Fruit fly (Drosophila melanogaster) whole organism, embryonic: ENCODE measurements around the gene Dbp21E2.

Source experiments
- Ada2b ChIP-seq: fragments of 200-800 bp; sonication (Bioruptor generic); IDR thresholded peaks from 2 replicates; pipeline ENCODE4 v1.3.6; 2022; ENCODE audit warnings: missing biosample characterization, missing genetic modification characterization
- Atf3 ChIP-seq: fragments of 200-800 bp; sonication (Bioruptor generic); optimal IDR thresholded peaks from 3 replicates; lab custom pipeline; 2016; ENCODE audit warnings: missing biosample characterization, missing genetic modification characterization
- CG10267 ChIP-seq: fragments of 200-800 bp; sonication (Bioruptor generic); optimal IDR thresholded peaks from 2 replicates; lab custom pipeline; 2018; ENCODE audit warnings: missing biosample characterization, mild to moderate bottlenecking, missing genetic modification characterization, moderate library complexity
- CG10462 ChIP-seq: fragments of 200-800 bp; sonication (Bioruptor generic); optimal IDR thresholded peaks from 2 replicates; lab custom pipeline; 2016; ENCODE audit warnings: missing biosample characterization, missing genetic modification characterization
- CG11247 ChIP-seq: fragments of 200-800 bp; sonication (Bioruptor generic); IDR thresholded peaks from 2 replicates; pipeline ENCODE4 v1.3.6; 2022; ENCODE audit warnings: missing biosample characterization, missing genetic modification characterization
- CG13775 ChIP-seq: fragments of 200-800 bp; sonication (Bioruptor generic); optimal IDR thresholded peaks from 3 replicates; lab custom pipeline; 2017; ENCODE audit warnings: missing biosample characterization, mild to moderate bottlenecking, missing genetic modification characterization
- CG16815 ChIP-seq: fragments of 200-800 bp; sonication (Bioruptor generic); optimal IDR thresholded peaks from 3 replicates; lab custom pipeline; 2017; ENCODE audit warnings: missing biosample characterization, mild to moderate bottlenecking, missing genetic modification characterization
- CG17328 ChIP-seq: fragments of 200-800 bp; sonication (Bioruptor generic); IDR thresholded peaks from 2 replicates; pipeline ENCODE4 v1.3.6; 2022; ENCODE audit warnings: missing biosample characterization, missing genetic modification characterization
- CG1792 ChIP-seq: fragments of 200-800 bp; sonication (Bioruptor generic); optimal IDR thresholded peaks from 2 replicates; lab custom pipeline; 2016; ENCODE audit warnings: missing biosample characterization, missing genetic modification characterization
- CG1832 ChIP-seq: fragments of 200-800 bp; sonication (Bioruptor generic); optimal IDR thresholded peaks from 2 replicates; lab custom pipeline; 2017; ENCODE audit warnings: missing biosample characterization, mild to moderate bottlenecking, missing genetic modification characterization, inconsistent platforms
- CG18619 ChIP-seq: fragments of 200-800 bp; sonication (Bioruptor generic); optimal IDR thresholded peaks from 3 replicates; lab custom pipeline; 2017; ENCODE audit warnings: missing biosample characterization, mild to moderate bottlenecking, missing genetic modification characterization
- CG18764 ChIP-seq: fragments of 200-800 bp; sonication (Bioruptor generic); optimal IDR thresholded peaks from 3 replicates; lab custom pipeline; 2016; ENCODE audit warnings: missing biosample characterization, missing genetic modification characterization
- CG31388 ChIP-seq: fragments of 200-800 bp; sonication (Bioruptor generic); optimal IDR thresholded peaks from 2 replicates; lab custom pipeline; 2016; ENCODE audit warnings: missing biosample characterization, missing genetic modification characterization
- CG31441 ChIP-seq: fragments of 200-800 bp; sonication (Bioruptor generic); IDR thresholded peaks from 2 replicates; pipeline ENCODE4 v1.3.6; 2022; ENCODE audit warnings: missing biosample characterization, missing genetic modification characterization
- CG3281 ChIP-seq: fragments of 200-800 bp; sonication (Bioruptor generic); optimal IDR thresholded peaks from 3 replicates; lab custom pipeline; 2017; ENCODE audit warnings: missing biosample characterization, mild to moderate bottlenecking, missing genetic modification characterization
- CG33213 ChIP-seq: fragments of 200-800 bp; sonication (Bioruptor generic); optimal IDR thresholded peaks from 3 replicates; lab custom pipeline; 2016; ENCODE audit warnings: missing biosample characterization, missing genetic modification characterization
- CG34376 ChIP-seq: fragments of 200-800 bp; sonication (Bioruptor generic); optimal IDR thresholded peaks from 2 replicates; lab custom pipeline; 2018; ENCODE audit warnings: missing biosample characterization, mild to moderate bottlenecking, missing genetic modification characterization
- CG3838 ChIP-seq: fragments of 200-800 bp; sonication (Bioruptor generic); optimal IDR thresholded peaks from 3 replicates; lab custom pipeline; 2016; ENCODE audit warnings: missing biosample characterization, missing genetic modification characterization
- CG4730 ChIP-seq: fragments of 200-800 bp; sonication (Bioruptor generic); IDR thresholded peaks from 2 replicates; pipeline ENCODE4 v1.3.6; 2022; ENCODE audit warnings: missing biosample characterization, missing genetic modification characterization
- CG4820 ChIP-seq: fragments of 200-800 bp; sonication (Bioruptor generic); optimal IDR thresholded peaks from 3 replicates; lab custom pipeline; 2016; ENCODE audit warnings: missing biosample characterization, missing genetic modification characterization
- CG6272 ChIP-seq: fragments of 200-800 bp; sonication (Bioruptor generic); IDR thresholded peaks from 2 replicates; pipeline ENCODE4 v1.3.6; 2022; ENCODE audit warnings: missing biosample characterization, missing genetic modification characterization
- CG7839 ChIP-seq: fragments of 200-800 bp; sonication (Bioruptor generic); optimal IDR thresholded peaks from 3 replicates; lab custom pipeline; 2018; ENCODE audit warnings: missing biosample characterization, mild to moderate bottlenecking, missing genetic modification characterization, moderate library complexity
- Camta ChIP-seq: fragments of 200-800 bp; sonication (Bioruptor generic); optimal IDR thresholded peaks from 2 replicates; lab custom pipeline; 2016; ENCODE audit warnings: missing biosample characterization, missing genetic modification characterization
- Dek ChIP-seq: fragments of 200-800 bp; sonication (Bioruptor generic); optimal IDR thresholded peaks from 3 replicates; lab custom pipeline; 2019; ENCODE audit warnings: missing biosample characterization, mild to moderate bottlenecking, missing genetic modification characterization, moderate library complexity
- Doc2 ChIP-seq: fragments of 200-800 bp; sonication (Bioruptor generic); IDR thresholded peaks from 2 replicates; pipeline ENCODE4 v1.3.6; 2022; ENCODE audit warnings: missing biosample characterization, missing genetic modification characterization
- Ets65A ChIP-seq: fragments of 200-800 bp; sonication (Bioruptor generic); peaks from one replicate; lab custom pipeline; 2016; ENCODE audit warnings: missing biosample characterization, missing genetic modification characterization
- Gsc ChIP-seq: fragments of 200-800 bp; sonication (Bioruptor generic); IDR thresholded peaks from 2 replicates; pipeline ENCODE4 v1.3.6; 2022; ENCODE audit warnings: missing biosample characterization, missing genetic modification characterization
- H15 ChIP-seq: fragments of 200-800 bp; sonication (Bioruptor generic); IDR thresholded peaks from 3 replicates; pipeline ENCODE4 v1.3.6; 2022; ENCODE audit warnings: missing biosample characterization, missing genetic modification characterization
- Hand ChIP-seq: fragments of 200-800 bp; sonication (Bioruptor generic); optimal IDR thresholded peaks from 2 replicates; lab custom pipeline; 2017; ENCODE audit warnings: mild to moderate bottlenecking, missing biosample characterization, missing genetic modification reagents, missing genetic modification characterization
- Hmx ChIP-seq: fragments of 200-800 bp; sonication (Bioruptor generic); optimal IDR thresholded peaks from 2 replicates; lab custom pipeline; 2016; ENCODE audit warnings: missing biosample characterization, missing genetic modification characterization
- MTF-1 ChIP-seq: fragments of 200-800 bp; sonication (Bioruptor generic); optimal IDR thresholded peaks from 2 replicates; lab custom pipeline; 2018; ENCODE audit warnings: missing biosample characterization, mild to moderate bottlenecking, missing genetic modification characterization, borderline replicate concordance
- Meics ChIP-seq: fragments of 200-800 bp; sonication (Bioruptor generic); optimal IDR thresholded peaks from 2 replicates; lab custom pipeline; 2017; ENCODE audit warnings: missing biosample characterization, mild to moderate bottlenecking, missing genetic modification characterization
- NC2β ChIP-seq: fragments of 200-800 bp; sonication (Bioruptor generic); optimal IDR thresholded peaks from 2 replicates; lab custom pipeline; 2016; ENCODE audit warnings: missing biosample characterization, missing genetic modification characterization
- Optix ChIP-seq: fragments of 200-800 bp; sonication (Bioruptor generic); IDR thresholded peaks from 3 replicates; pipeline ENCODE4 v1.3.6; 2022; ENCODE audit warnings: missing biosample characterization, missing genetic modification characterization
- Ravus ChIP-seq: fragments of 200-800 bp; sonication (Bioruptor generic); IDR thresholded peaks from 2 replicates; pipeline ENCODE4 v1.3.6; 2022; ENCODE audit warnings: missing biosample characterization, missing genetic modification characterization
- TFAM ChIP-seq: fragments of 200-800 bp; sonication (Bioruptor generic); optimal IDR thresholded peaks from 2 replicates; lab custom pipeline; 2017; ENCODE audit warnings: missing biosample characterization, missing genetic modification characterization, inconsistent platforms
- bowl ChIP-seq: fragments of 200-800 bp; sonication (Bioruptor generic); IDR thresholded peaks from 2 replicates; pipeline ENCODE4 v1.3.6; 2022; ENCODE audit warnings: missing biosample characterization, missing genetic modification characterization
- br ChIP-seq: fragments of >200 bp; optimal IDR thresholded peaks from 2 replicates; lab custom pipeline; 2017
- btn ChIP-seq: fragments of 200-800 bp; sonication (Bioruptor generic); optimal IDR thresholded peaks from 2 replicates; lab custom pipeline; 2016; ENCODE audit warnings: missing biosample characterization, missing genetic modification characterization
- cwo ChIP-seq: fragments of 200-800 bp; sonication (Bioruptor generic); optimal IDR thresholded peaks from 3 replicates; lab custom pipeline; 2017; ENCODE audit warnings: missing biosample characterization, missing genetic modification characterization, mild to moderate bottlenecking, moderate library complexity, missing genetic modification reagents
- eyg ChIP-seq: fragments of 200-800 bp; sonication (Bioruptor generic); optimal IDR thresholded peaks from 3 replicates; lab custom pipeline; 2016; ENCODE audit warnings: missing biosample characterization, missing genetic modification characterization
- fd3F ChIP-seq: fragments of 200-800 bp; sonication (Bioruptor generic); optimal IDR thresholded peaks from 2 replicates; lab custom pipeline; 2018; ENCODE audit warnings: missing biosample characterization, mild to moderate bottlenecking, missing genetic modification characterization, moderate library complexity
- fru ChIP-seq: fragments of >200 bp; optimal IDR thresholded peaks from 2 replicates; lab custom pipeline; 2017
- jigr1 ChIP-seq: fragments of 200-800 bp; sonication (Bioruptor generic); IDR thresholded peaks from 3 replicates; pipeline ENCODE4 v1.3.6; 2022; ENCODE audit warnings: missing biosample characterization, missing genetic modification characterization
- nau ChIP-seq: fragments of 200-800 bp; sonication (Bioruptor generic); optimal IDR thresholded peaks from 3 replicates; lab custom pipeline; 2017; ENCODE audit warnings: missing biosample characterization, mild to moderate bottlenecking, missing genetic modification characterization, missing genetic modification reagents
- nerfin-2 ChIP-seq: fragments of 200-800 bp; sonication (Bioruptor generic); IDR thresholded peaks from 2 replicates; pipeline ENCODE4 v1.3.6; 2022; ENCODE audit warnings: missing biosample characterization, missing genetic modification characterization; ENCODE audit not compliant: partially characterized antibody
- peb ChIP-seq: fragments of 200-800 bp; sonication (Bioruptor generic); IDR thresholded peaks from 2 replicates; pipeline ENCODE4 v1.3.6; 2022; ENCODE audit warnings: missing biosample characterization, missing genetic modification characterization
- pho ChIP-seq: fragments of 200-800 bp; sonication (Bioruptor generic); optimal IDR thresholded peaks from 2 replicates; lab custom pipeline; 2016; ENCODE audit warnings: missing biosample characterization, missing genetic modification characterization
- phol ChIP-seq: fragments of 200-800 bp; sonication (Bioruptor generic); optimal IDR thresholded peaks from 3 replicates; lab custom pipeline; 2018; ENCODE audit warnings: missing biosample characterization, mild to moderate bottlenecking, missing genetic modification characterization, moderate library complexity
- sens-2 ChIP-seq: fragments of 200-800 bp; sonication (Bioruptor generic); IDR thresholded peaks from 2 replicates; pipeline ENCODE4 v1.3.6; 2022; ENCODE audit warnings: missing biosample characterization, missing genetic modification characterization
- shn ChIP-seq: fragments of 200-800 bp; sonication (Bioruptor generic); optimal IDR thresholded peaks from 3 replicates; lab custom pipeline; 2016; ENCODE audit warnings: missing biosample characterization, missing genetic modification characterization

The Dbp21E2 gene

DNA sequence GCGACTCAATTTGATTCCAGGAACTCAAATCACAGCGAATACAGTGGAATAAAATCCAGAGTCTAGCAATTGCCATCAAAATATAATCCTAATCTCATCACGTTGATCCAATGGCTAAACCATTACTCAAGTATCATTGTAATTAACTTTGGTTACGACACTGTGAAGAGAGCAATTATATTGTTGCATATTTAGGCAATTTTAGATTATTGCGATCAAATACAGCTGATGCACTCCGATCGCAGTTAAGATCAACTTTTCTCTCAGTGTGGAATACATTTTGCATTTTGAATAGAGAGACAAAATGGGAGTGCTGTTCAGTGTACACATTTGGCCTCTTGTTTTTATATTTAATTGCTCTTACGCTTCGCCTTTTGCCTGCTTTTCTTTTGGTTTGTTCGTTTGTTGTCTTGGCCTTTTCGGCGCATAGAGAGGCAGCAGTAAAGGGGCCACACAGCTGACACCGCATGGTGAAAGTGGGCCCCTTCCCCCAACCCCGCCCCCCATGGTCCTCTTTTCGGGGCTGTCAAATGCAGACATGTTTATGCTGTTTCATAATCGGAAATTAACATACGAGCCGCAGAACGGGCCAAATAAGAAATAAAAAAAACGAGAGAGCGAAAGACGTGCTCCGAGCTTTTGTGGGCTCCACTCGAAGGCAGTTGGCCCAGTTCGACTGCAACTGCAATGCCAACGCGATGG lies 34.9 kb downstream of the Dbp21E2 start (continued):
- TF ChIP-seq CG1832 (GFP tag; lab: Kevin White, UChicago) = no peak
- TF ChIP-seq pho (GFP tag; lab: Kevin White, UChicago) = peak; percentile 14
- no peak for TF ChIP-seq Atf3
- TF ChIP-seq CG18619 (GFP tag; lab: Kevin White, UChicago) = peak; percentile 50
- peak; percentile 14 for TF ChIP-seq NC2β (GFP tag; lab: Kevin White, UChicago)
- no peak for TF ChIP-seq CG16815 (GFP tag; lab: Kevin White, UChicago)
- TF ChIP-seq fd3F = no peak
- TF ChIP-seq Ets65A (GFP tag; lab: Kevin White, UChicago) = peak; percentile 94
- no peak for TF ChIP-seq nerfin-2
- peak; percentile 30 for TF ChIP-seq CG1792 (GFP tag; lab: Kevin White, UChicago)
- TF ChIP-seq Dek (tag; lab: Kevin White, UChicago) = no peak
- TF ChIP-seq CG18764 (GFP tag; lab: Kevin White, UChicago) = peak; percentile 48
- TF ChIP-seq fru (lab: Kevin White, UChicago) = no peak
- TF ChIP-seq Optix (GFP tag; lab: Robert Waterston, UW) = peak; percentile 54; the same call in 1 of the 3 replicates
- peak; percentile 79 for TF ChIP-seq CG31441 (GFP tag; lab: Robert Waterston, UW)
- no peak for TF ChIP-seq CG34376 (GFP tag; lab: Kevin White, UChicago)
- peak; percentile 59; the same call in 1 of the 2 replicates for TF ChIP-seq CG17328 (GFP tag; lab: Robert Waterston, UW)
- no peak for TF ChIP-seq CG31388
- TF ChIP-seq CG33213 (GFP tag; lab: Kevin White, UChicago) = peak; percentile 39
- peak; percentile 54 for TF ChIP-seq CG4820 (GFP tag; lab: Kevin White, UChicago)
- TF ChIP-seq Meics (GFP tag; lab: Kevin White, UChicago) = peak; percentile 26
- TF ChIP-seq btn (GFP tag; lab: Kevin White, UChicago) = peak; percentile 48
- TF ChIP-seq nau (GFP tag; lab: Kevin White, UChicago) = peak; percentile 42
- no peak for TF ChIP-seq Ravus
- no peak for TF ChIP-seq CG4730
- peak; percentile 11 for TF ChIP-seq eyg
- peak; percentile 37 for TF ChIP-seq CG10462 (GFP tag; lab: Kevin White, UChicago)
- no peak for TF ChIP-seq cwo
- no peak for TF ChIP-seq jigr1
- TF ChIP-seq peb (GFP tag; lab: Robert Waterston, UW) = no peak
- TF ChIP-seq bowl (GFP tag; lab: Robert Waterston, UW) = no peak
- TF ChIP-seq Gsc = no peak
- peak; percentile 71 for TF ChIP-seq CG7839 (tag; lab: Kevin White, UChicago)
- TF ChIP-seq CG10267 = peak; percentile 42
- 0 out of 2 replicates have a peak, but pooled peaks have one; percentile 28 for TF ChIP-seq Ada2b (GFP tag; lab: Robert Waterston, UW)
- no peak for TF ChIP-seq CG11247 (GFP tag; lab: Robert Waterston, UW)
- TF ChIP-seq CG13775 (GFP tag; lab: Kevin White, UChicago) = peak; percentile 21
- TF ChIP-seq H15 = 0 out of 3 replicates have a peak, but pooled peaks have one; percentile 51
- no peak for TF ChIP-seq Hand (GFP tag; lab: Kevin White, UChicago)
- TF ChIP-seq CG6272 (GFP tag; lab: Robert Waterston, UW) = peak; percentile 40; the same call in 1 of the 2 replicates
- no peak for TF ChIP-seq sens-2 (GFP tag; lab: Robert Waterston, UW)
- peak; percentile 81 for TF ChIP-seq phol (tag; lab: Kevin White, UChicago)
- TF ChIP-seq MTF-1 = no peak
- no peak for TF ChIP-seq CG3838 (GFP tag; lab: Kevin White, UChicago)
- TF ChIP-seq shn (GFP tag; lab: Kevin White, UChicago) = peak; percentile 53
- TF ChIP-seq CG3281 (GFP tag; lab: Kevin White, UChicago) = peak; percentile 55
- TF ChIP-seq Camta (GFP tag; lab: Kevin White, UChicago) = peak; percentile 73
- TF ChIP-seq br = no peak
- no peak for TF ChIP-seq Hmx (GFP tag; lab: Kevin White, UChicago)
- no peak for TF ChIP-seq Doc2 (GFP tag; lab: Robert Waterston, UW)
- no peak for TF ChIP-seq TFAM (GFP tag; lab: Kevin White, UChicago)
